Fruit fly (Drosophila melanogaster) Kc167 (cell line): ENCODE measurements around the gene GlcAT-P.
"Not testable (repeated sequence)": the region's sequence is repeated elsewhere in the genome, so short reads cannot be mapped to it uniquely, and the experiment has no call there.

ENCODE experiments used
- Myc ChIP-seq: fragments of >200 bp; optimal IDR thresholded peaks from 2 replicates; lab custom pipeline; 2017; ENCODE audit warnings: missing external identifiers
- Sin3A ChIP-seq: fragments of >200 bp; optimal IDR thresholded peaks from 2 replicates; lab custom pipeline; 2018; ENCODE audit warnings: missing external identifiers
- h ChIP-seq: fragments of >200 bp; optimal IDR thresholded peaks from 3 replicates; lab custom pipeline; 2018; ENCODE audit warnings: missing external identifiers
- insv ChIP-seq: fragments of >200 bp; optimal IDR thresholded peaks from 3 replicates; lab custom pipeline; 2018; ENCODE audit warnings: missing external identifiers
- psq ChIP-seq: fragments of >200 bp; optimal IDR thresholded peaks from 2 replicates; lab custom pipeline; 2017; ENCODE audit warnings: missing external identifiers
- ttk ChIP-seq: sonication (Bioruptor generic); optimal IDR thresholded peaks from 2 replicates; lab custom pipeline; 2017; ENCODE audit warnings: missing external identifiers

Gene GlcAT-P

DNA sequence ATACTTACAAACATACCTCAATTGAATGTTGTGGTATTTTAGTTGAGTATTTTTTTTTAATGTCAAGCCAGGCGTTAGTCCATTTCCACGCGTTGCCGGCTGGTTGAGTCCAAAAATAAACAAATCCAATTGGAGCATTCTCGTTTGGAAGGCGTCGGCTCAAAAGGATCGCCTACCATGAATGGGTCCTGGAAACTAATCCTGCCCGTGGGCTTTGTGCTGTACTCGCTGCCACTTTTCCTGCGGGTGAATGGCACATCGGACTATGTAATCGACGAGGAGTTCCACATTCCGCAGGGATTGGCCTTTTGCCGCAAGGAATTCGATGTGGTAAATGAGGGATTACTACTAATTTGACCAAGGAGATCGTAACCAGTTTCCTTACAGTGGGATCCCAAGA is 32.4 kb downstream of the GlcAT-P start, which contains the start of gene Alg10:
Gene Alg10 (plus strand): TSS at position 73 of the 400 bp plus-strand sequence.
- no peak for TF ChIP-seq Myc (lab: Kevin White, UChicago)
- TF ChIP-seq psq (lab: Kevin White, UChicago) = no peak
- TF ChIP-seq ttk = no peak
- TF ChIP-seq insv (lab: Kevin White, UChicago) = no peak
- TF ChIP-seq Sin3A (lab: Kevin White, UChicago) = no peak
- no peak for TF ChIP-seq h (lab: Kevin White, UChicago)

DNA sequence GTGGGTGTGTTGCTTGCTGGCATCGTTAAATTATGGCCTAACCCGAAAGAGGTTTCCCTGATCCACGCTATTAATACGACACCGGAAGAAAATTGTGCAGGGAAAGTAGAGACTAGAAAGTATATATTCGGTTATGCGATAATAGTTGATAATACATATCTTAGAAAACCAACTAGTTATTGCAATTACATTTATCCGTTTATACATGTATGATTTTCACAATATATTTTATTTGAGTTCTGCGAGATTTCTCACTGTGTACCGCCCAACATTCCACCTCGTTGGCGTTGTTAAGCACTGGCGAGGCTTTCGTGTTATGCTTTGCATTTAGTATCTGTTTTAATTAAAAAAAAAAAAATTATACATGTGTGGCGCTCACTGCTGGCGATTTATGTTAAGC is 42.0 kb downstream of the GlcAT-P start:
- TF ChIP-seq psq (lab: Kevin White, UChicago) = no peak
- TF ChIP-seq insv (lab: Kevin White, UChicago) = no peak
- no peak for TF ChIP-seq ttk
- TF ChIP-seq Sin3A (lab: Kevin White, UChicago) = no peak
- no peak for TF ChIP-seq Myc (lab: Kevin White, UChicago)
- TF ChIP-seq h (lab: Kevin White, UChicago) = no peak

DNA sequence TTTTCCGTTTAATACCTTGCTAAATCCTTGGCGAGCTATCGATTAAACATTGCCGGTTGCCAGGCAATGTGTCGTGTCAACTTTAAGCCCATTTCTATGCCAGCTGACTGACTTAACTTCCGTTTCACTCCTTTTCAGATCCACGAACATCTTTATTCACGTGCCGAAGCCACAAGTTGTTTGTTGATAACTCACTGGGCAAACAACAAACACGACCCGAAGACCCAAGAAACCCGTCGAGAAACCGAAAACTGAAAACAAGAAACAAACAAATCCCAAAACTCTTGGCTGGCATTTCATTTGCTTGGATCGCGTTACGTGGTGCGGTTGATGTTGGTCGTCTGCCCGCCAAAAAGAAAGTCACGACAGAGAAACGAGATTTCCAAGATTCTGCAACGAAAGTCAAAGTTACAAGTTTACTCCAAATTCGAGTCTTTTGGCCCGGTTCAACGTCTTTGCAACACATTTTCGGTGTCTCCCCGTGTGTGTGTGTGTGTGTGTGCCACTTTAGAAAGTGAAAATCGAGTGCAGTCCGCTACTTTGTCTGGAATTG is 46.5 kb downstream of the GlcAT-P start, which contains the start of gene CG6216:
Gene CG6216 (minus strand): TSS at position 51 of the 553 bp plus-strand sequence.
- TF ChIP-seq Sin3A (lab: Kevin White, UChicago) (no peak), insv (lab: Kevin White, UChicago) (no peak), Myc (lab: Kevin White, UChicago) (no peak), psq (lab: Kevin White, UChicago) (no peak), ttk (no peak), h (lab: Kevin White, UChicago) (no peak)

DNA sequence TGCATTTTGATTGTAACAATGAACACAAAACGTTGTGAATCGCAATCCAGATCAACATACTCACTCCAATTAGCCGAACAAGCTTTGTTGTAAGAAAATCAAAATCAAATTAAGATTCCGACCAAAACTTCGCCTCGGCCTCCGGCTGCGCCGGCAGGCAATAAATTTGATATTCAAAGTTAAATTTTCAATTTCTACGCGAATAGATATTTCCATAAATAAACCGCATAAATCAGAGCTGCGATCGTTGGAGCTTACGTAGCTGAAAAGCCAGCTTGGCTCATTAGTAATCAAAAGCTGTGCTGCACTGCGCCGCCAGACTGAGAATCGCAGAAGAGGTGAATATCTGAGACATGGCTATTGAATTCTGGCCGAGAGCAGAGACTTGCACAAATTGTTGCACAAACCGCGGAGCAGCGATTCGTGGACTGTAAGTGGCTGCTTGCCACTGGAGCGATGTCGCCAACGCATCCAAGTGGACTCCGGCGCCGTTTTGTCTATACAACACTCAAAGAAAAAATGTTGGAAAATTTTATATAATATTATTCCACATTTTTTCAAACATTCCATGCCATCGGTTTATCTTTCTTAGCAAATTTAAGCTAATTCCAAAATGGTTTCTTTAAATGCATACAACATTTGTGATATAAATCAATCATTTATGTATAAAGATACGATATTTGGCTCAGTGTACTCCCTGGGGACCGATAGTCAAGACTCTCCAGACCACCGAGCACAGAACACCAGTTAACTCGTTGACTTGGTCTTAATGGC is 48.7 kb downstream of the GlcAT-P start:
- TF ChIP-seq Sin3A (lab: Kevin White, UChicago) = no peak
- TF ChIP-seq ttk = no peak
- no peak for TF ChIP-seq insv (lab: Kevin White, UChicago)

DNA sequence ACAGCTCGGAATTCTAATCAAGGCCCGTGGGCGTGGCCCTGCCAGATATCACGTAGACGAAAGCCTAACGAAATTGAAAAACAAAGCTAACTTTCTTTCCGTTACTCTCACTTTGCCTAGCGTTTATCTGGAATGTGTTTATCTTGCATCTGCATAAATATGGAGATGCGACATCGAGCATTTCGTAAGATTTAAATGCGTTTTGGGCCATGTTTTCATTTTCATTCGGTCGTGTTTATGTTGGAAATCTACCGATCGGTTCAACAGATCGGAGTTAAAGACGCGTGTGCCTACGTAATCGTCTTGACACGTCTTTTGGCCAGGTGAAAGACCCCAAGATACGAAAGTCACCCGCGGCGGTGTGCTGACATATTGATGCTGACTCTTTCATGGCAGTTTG is 49.7 kb downstream of the GlcAT-P start:
- no peak for TF ChIP-seq insv (lab: Kevin White, UChicago)
- no peak for TF ChIP-seq psq (lab: Kevin White, UChicago)

DNA sequence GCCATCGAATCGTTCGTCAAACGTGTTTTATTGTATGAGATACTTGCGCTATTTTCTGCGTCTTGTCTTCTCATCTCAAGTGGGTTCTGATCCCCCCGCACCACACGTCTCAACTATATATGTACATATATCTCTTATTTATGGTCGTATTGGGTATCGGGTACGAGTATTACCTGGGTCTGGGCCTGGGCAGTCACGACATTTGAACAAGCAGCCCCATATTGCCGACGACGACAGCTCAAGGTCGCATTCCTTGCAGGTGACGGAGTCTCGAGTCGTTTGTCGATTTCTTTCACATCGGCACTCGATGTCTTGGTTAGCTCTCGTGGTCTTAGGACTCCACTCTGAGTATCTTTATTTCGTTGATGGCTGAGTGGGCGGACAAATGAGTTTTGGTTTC is 52.3 kb downstream of the GlcAT-P start:
- TF ChIP-seq ttk = no peak
- TF ChIP-seq Myc (lab: Kevin White, UChicago) = no peak
- no peak for TF ChIP-seq h (lab: Kevin White, UChicago)
- no peak for TF ChIP-seq Sin3A (lab: Kevin White, UChicago)
- no peak for TF ChIP-seq insv (lab: Kevin White, UChicago)

DNA sequence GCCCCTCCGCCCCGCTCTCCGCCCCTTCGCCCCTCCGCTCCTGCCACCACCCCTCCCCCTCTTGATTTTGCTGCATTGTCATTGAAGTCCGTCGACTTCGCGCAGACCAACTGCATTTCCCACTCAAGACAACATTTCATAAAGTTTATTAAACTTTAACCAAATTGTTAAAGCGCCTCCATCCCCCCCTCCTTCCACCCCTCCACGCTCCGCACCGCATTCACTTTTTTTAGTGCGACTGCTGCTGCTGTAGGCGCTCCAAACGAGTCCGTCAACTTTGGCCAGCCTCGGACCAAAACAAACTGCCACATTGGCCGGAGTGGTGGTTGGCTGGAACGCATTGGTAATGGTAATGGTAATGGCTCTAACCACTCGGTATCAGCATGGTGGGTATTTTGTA is 58.5 kb downstream of the GlcAT-P start:
- TF ChIP-seq psq (lab: Kevin White, UChicago) (no peak), ttk (no peak), Sin3A (lab: Kevin White, UChicago) (no peak), h (lab: Kevin White, UChicago) (no peak), Myc (lab: Kevin White, UChicago) (no peak), insv (lab: Kevin White, UChicago) (no peak)

DNA sequence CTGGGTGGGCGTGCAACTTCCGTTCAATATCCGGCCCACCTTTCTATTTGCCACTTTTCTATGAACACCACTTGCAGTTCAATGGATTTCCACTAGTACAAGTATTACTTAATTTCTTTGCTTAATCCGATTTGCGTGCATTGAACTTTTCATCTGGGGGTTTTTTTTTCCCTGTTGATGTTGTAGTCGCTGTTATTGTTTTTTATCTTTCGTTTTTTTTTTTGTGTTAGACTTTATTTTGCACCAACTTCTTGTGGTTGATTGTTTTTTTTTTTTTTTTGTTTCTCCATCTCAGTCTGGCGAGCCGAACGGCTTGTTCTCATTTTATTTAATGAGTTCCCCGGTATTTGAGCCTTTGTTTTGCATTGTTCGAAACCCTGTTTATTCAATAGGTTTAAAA is 61.0 kb downstream of the GlcAT-P start:
- no peak for TF ChIP-seq h (lab: Kevin White, UChicago)
- no peak for TF ChIP-seq insv (lab: Kevin White, UChicago)
- no peak for TF ChIP-seq Sin3A (lab: Kevin White, UChicago)
- TF ChIP-seq Myc (lab: Kevin White, UChicago) = no peak
- TF ChIP-seq psq (lab: Kevin White, UChicago) = no peak
- TF ChIP-seq ttk = no peak

DNA sequence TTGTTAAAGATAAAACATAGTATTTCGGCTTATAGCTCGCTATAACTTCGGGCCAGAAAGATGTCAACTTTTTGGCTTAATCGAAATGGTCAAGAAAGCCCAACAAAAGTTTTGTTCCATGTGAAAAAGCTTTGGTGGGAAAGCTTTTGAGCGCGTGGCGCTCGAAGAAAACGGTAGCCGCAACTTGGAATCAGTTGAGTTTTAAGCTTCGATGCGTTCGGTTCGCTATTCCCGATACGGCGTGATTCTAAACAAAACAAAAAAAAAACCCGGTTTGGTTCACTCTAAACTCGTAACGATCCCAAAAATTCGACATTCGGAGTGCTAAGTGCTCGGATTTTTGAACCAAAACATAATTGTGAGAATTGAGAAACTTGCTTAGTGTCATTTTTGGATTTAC is 61.5 kb downstream of the GlcAT-P start, which contains the start of gene IRSp53:
Gene IRSp53 (plus strand): TSS at position 204 of the 400 bp plus-strand sequence.
- TF ChIP-seq Sin3A (lab: Kevin White, UChicago) (no peak), ttk (no peak), h (lab: Kevin White, UChicago) (no peak), psq (lab: Kevin White, UChicago) (no peak), insv (lab: Kevin White, UChicago) (no peak), Myc (lab: Kevin White, UChicago) (no peak)

DNA sequence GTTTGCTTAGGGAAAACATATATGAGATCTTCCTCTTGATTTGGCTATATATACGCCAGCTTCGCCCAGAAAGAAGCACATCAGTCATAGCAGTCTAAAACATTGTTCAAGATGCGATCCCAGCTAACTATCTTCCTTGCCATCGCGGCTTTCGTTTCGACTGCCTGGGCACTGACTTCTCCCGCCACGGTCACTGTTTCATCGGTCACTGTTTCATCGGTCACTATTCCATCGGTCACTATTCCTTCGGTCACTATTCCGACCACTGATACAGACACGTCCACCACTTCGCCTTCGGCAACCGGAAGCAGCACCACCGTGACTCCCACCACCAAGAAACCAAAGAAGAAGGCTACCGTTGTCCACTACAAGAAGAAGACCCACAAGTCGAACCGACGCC is 62.5 kb downstream of the GlcAT-P start, which contains the start of gene CG14143:
Gene CG14143 (plus strand): TSS at position 102 of the 400 bp plus-strand sequence.
- not testable (repeated sequence) for TF ChIP-seq h (lab: Kevin White, UChicago); ttk; insv (lab: Kevin White, UChicago)

DNA sequence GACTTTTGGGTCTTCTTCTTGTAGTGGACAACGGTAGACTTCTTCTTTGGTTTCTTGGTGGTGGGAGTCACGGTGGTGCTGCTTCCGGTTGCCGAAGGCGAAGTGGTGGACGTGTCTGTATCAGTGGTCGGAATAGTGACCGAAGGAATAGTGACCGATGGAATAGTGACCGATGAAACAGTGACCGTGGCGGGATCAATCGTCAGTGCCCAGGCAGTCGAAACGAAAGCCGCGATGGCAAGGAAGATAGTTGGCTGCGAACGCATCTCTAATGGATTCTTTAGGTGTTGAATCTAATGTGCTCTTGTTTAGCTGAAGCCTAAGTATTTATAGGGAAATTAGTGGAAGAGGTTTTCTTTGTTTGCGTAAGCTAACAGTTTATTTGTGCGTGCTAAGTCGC is 65.3 kb downstream of the GlcAT-P start, which contains the start of gene CG32074:
Gene CG32074 (minus strand): TSS at position 268 of the 400 bp plus-strand sequence.
- not testable (repeated sequence) for TF ChIP-seq Sin3A, h, Myc (lab: Kevin White, UChicago)

DNA sequence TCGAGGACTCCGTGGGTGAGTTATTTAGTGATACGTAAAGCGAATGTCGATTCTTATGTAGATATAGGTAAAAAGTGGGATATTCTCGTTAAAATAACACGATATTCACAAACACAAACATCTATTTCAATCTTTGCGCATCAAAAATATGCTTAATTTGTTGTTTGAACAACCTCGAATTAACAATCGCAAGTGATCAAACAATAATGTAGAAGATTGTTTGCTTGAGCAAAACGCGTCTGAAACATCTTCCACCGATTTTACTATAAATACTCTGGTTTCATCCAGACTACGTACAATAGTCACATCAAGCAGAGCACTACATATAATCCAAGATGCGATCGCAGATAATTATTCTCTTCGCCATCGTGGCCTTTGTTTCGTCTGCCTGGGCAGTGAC is 66.8 kb downstream of the GlcAT-P start, which contains the start of gene nol:
Gene nol (plus strand): TSS at position 301 of the 400 bp plus-strand sequence.
- TF ChIP-seq psq (lab: Kevin White, UChicago) (no peak), Sin3A (lab: Kevin White, UChicago) (no peak), ttk (no peak), Myc (lab: Kevin White, UChicago) (no peak), insv (lab: Kevin White, UChicago) (no peak), h (lab: Kevin White, UChicago) (no peak)
